Fruit fly (Drosophila melanogaster): ENCODE measurements around the gene eag.

The eag gene

dm6 chrX:14952097-14952844 is 3.0 kb upstream of the eag start (continued):
- no peak for TF ChIP-seq al (GFP tag; IDR thresholded peaks at IDR 0.05)
- TF ChIP-seq bbx (GFP tag; IDR thresholded peaks at IDR 0.05; ENCODE audit: partially characterized antibody) = no peak
- TF ChIP-seq CG1792 (GFP tag; optimal IDR thresholded peaks at IDR 0.05) = no peak
- TF ChIP-seq hbn (GFP tag; IDR thresholded peaks at IDR 0.05; ENCODE audit: partially characterized antibody) = no peak
- TF ChIP-seq schlank (tag; optimal IDR thresholded peaks at IDR 0.05) = no peak
- no peak for TF ChIP-seq CG7745 (tag; optimal IDR thresholded peaks at IDR 0.05)
- TF ChIP-seq CG3281 (GFP tag; optimal IDR thresholded peaks at IDR 0.05) = peak; percentile 5
- peak; percentile 51 for TF ChIP-seq CG17829 (tag; optimal IDR thresholded peaks at IDR 0.05)
- no peak for TF ChIP-seq chinmo (GFP tag; IDR thresholded peaks at IDR 0.05; ENCODE audit: partially characterized antibody)
- TF ChIP-seq ems (GFP tag; optimal IDR thresholded peaks at IDR 0.05) = no peak
- peak; percentile 44 for TF ChIP-seq ewg (GFP tag; optimal IDR thresholded peaks at IDR 0.05)
- TF ChIP-seq CG4404 (GFP tag; IDR thresholded peaks at IDR 0.05) = no peak
- no peak for TF ChIP-seq exex (tag; optimal IDR thresholded peaks at IDR 0.05)
- no peak for TF ChIP-seq CG17612 (GFP tag; IDR thresholded peaks at IDR 0.05)
- no peak for TF ChIP-seq da (GFP tag; optimal IDR thresholded peaks at IDR 0.05)
- TF ChIP-seq wek (GFP tag; optimal IDR thresholded peaks at IDR 0.05) = no peak
- peak; percentile 57 for TF ChIP-seq CG7839 (tag; optimal IDR thresholded peaks at IDR 0.05)
- no peak for TF ChIP-seq CG13624 (GFP tag; optimal IDR thresholded peaks at IDR 0.05)
- no peak for TF ChIP-seq CG12744 (GFP tag; optimal IDR thresholded peaks at IDR 0.05)
- no peak for TF ChIP-seq ind (GFP tag; optimal IDR thresholded peaks at IDR 0.05)
- TF ChIP-seq CG15601 (tag; optimal IDR thresholded peaks at IDR 0.05) = peak; percentile 34
- no peak for TF ChIP-seq tap (tag; optimal IDR thresholded peaks at IDR 0.05)
- peak; percentile 10 for TF ChIP-seq CG9609 (GFP tag; optimal IDR thresholded peaks at IDR 0.05)
- TF ChIP-seq CG4360 (GFP tag; IDR thresholded peaks at IDR 0.05) = no peak
- TF ChIP-seq yki (optimal IDR thresholded peaks at IDR 0.05) = no peak
- no peak for TF ChIP-seq pzg (GFP tag; optimal IDR thresholded peaks at IDR 0.05)
- no peak for TF ChIP-seq ERR (GFP tag; optimal IDR thresholded peaks at IDR 0.05)
- peak; percentile 39 for TF ChIP-seq grau (tag; optimal IDR thresholded peaks at IDR 0.05)
- no peak for TF ChIP-seq CG7372 (GFP tag; IDR thresholded peaks at IDR 0.05)
- peak; percentile 2 for TF ChIP-seq Mad (GFP tag; optimal IDR thresholded peaks at IDR 0.05)
- no peak for TF ChIP-seq CG11456 (GFP tag; IDR thresholded peaks at IDR 0.05)
- no peak for TF ChIP-seq Bdp1 (GFP tag; optimal IDR thresholded peaks at IDR 0.05)
- TF ChIP-seq Xbp1 (GFP tag; optimal IDR thresholded peaks at IDR 0.05) = peak; percentile 35
- TF ChIP-seq Atf3 (GFP tag; optimal IDR thresholded peaks at IDR 0.05) = no peak
- no peak for TF ChIP-seq her (GFP tag; optimal IDR thresholded peaks at IDR 0.05)
- TF ChIP-seq Tbp (GFP tag; optimal IDR thresholded peaks at IDR 0.05) = no peak
- TF ChIP-seq CG17385 (GFP tag; optimal IDR thresholded peaks at IDR 0.05) = peak; percentile 48
- peak; percentile 34 for TF ChIP-seq ssp (GFP tag; IDR thresholded peaks at IDR 0.05)
- TF ChIP-seq CG9817 (tag; optimal IDR thresholded peaks at IDR 0.05) = peak; percentile 6
- peak; percentile 53 for TF ChIP-seq Ptx1 (GFP tag; IDR thresholded peaks at IDR 0.05)
- peak; percentile 80 for TF ChIP-seq CG17361 (GFP tag; IDR thresholded peaks at IDR 0.05)
- TF ChIP-seq Optix (GFP tag; IDR thresholded peaks at IDR 0.05) = peak; percentile 54; the same call in 2 of the 3 replicates
- no peak for TF ChIP-seq slp2 (GFP tag; optimal IDR thresholded peaks at IDR 0.05)
- TF ChIP-seq sug (tag; optimal IDR thresholded peaks at IDR 0.05) = no peak
- peak; percentile 12 for TF ChIP-seq Dp (GFP tag; optimal IDR thresholded peaks at IDR 0.05)
- TF ChIP-seq CG18011 (GFP tag; optimal IDR thresholded peaks at IDR 0.05) = no peak
- peak; percentile 24 for TF ChIP-seq org-1 (GFP tag; optimal IDR thresholded peaks at IDR 0.05)
- peak; percentile 19 for TF ChIP-seq CG10654 (GFP tag; optimal IDR thresholded peaks at IDR 0.05)
